Fruit fly (Drosophila melanogaster) whole organism, pupa: Measurements from ENCODE around the gene CG42638.
A peak's percentile ranks its signal among the peaks of the same experiment; 100 is the strongest.

ENCODE experiments used
- CG10348 ChIP-seq: fragments of 200-800 bp; sonication (Bioruptor generic); IDR thresholded peaks from 2 replicates; pipeline ENCODE4 v1.3.6; 2022; ENCODE audit warnings: missing biosample characterization, missing genetic modification characterization
- CG14655 ChIP-seq: fragments of 200-800 bp; sonication (Bioruptor generic); optimal IDR thresholded peaks from 3 replicates; lab custom pipeline; 2017; ENCODE audit warnings: mild to moderate bottlenecking, missing biosample characterization, missing genetic modification reagents, missing genetic modification characterization
- CG15710 ChIP-seq: fragments of 200-800 bp; sonication (Bioruptor generic); optimal IDR thresholded peaks from 2 replicates; lab custom pipeline; 2018; ENCODE audit warnings: missing biosample characterization, mild to moderate bottlenecking, missing genetic modification characterization, moderate library complexity
- CG32121 ChIP-seq: fragments of 200-800 bp; sonication (Bioruptor generic); IDR thresholded peaks from 2 replicates; pipeline ENCODE4 v1.3.6; 2022; ENCODE audit warnings: missing biosample characterization, missing genetic modification characterization
- CG4496 ChIP-seq: fragments of 200-800 bp; sonication (Bioruptor generic); IDR thresholded peaks from 3 replicates; pipeline ENCODE4 v1.3.6; 2022; ENCODE audit warnings: missing biosample characterization, missing genetic modification characterization
- CG8301 ChIP-seq: fragments of 200-800 bp; sonication (Bioruptor generic); optimal IDR thresholded peaks from 2 replicates; lab custom pipeline; 2018; ENCODE audit warnings: missing biosample characterization, mild to moderate bottlenecking, missing genetic modification characterization
- Ets98B ChIP-seq: fragments of 200-800 bp; sonication (Bioruptor generic); IDR thresholded peaks from 2 replicates; pipeline ENCODE4 v1.3.6; 2022; ENCODE audit warnings: missing biosample characterization, missing genetic modification characterization
- Pif1A ChIP-seq: fragments of 200-800 bp; sonication (Bioruptor generic); optimal IDR thresholded peaks from 3 replicates; lab custom pipeline; 2016; ENCODE audit warnings: missing biosample characterization, missing genetic modification characterization
- Pif1B ChIP-seq: fragments of 200-800 bp; sonication (Bioruptor generic); optimal IDR thresholded peaks from 3 replicates; lab custom pipeline; 2016; ENCODE audit warnings: missing biosample characterization, missing genetic modification characterization

- no peak for TF ChIP-seq CG15710 (tag; lab: Kevin White, UChicago)
- TF ChIP-seq Pif1B (GFP tag; lab: Kevin White, UChicago), result no peak
- no peak for TF ChIP-seq Ets98B
- TF ChIP-seq Pif1A (GFP tag; lab: Kevin White, UChicago), result no peak
- no peak for TF ChIP-seq CG8301 (tag; lab: Kevin White, UChicago)
- TF ChIP-seq CG4496, result peak; percentile 48; the same call in 1 of the 3 replicates
- TF ChIP-seq CG14655, result no peak
- no peak for TF ChIP-seq CG10348 (GFP tag; lab: Robert Waterston, UW)
- TF ChIP-seq CG32121 (GFP tag; lab: Robert Waterston, UW), result no peak
These were observed 50.9 kb downstream of the CG42638 start for dm6 chr3L:19698651-19699050.
